Fruit fly (Drosophila melanogaster) Kc167 (cell line): Measurements from ENCODE around the gene CG15210.

Source experiments
- Myc ChIP-seq: fragments of >200 bp; optimal IDR thresholded peaks from 2 replicates; lab custom pipeline; 2017; ENCODE audit warnings: missing external identifiers
- Sin3A ChIP-seq: fragments of >200 bp; optimal IDR thresholded peaks from 2 replicates; lab custom pipeline; 2018; ENCODE audit warnings: missing external identifiers
- h ChIP-seq: fragments of >200 bp; optimal IDR thresholded peaks from 3 replicates; lab custom pipeline; 2018; ENCODE audit warnings: missing external identifiers
- insv ChIP-seq: fragments of >200 bp; optimal IDR thresholded peaks from 3 replicates; lab custom pipeline; 2018; ENCODE audit warnings: missing external identifiers
- psq ChIP-seq: fragments of >200 bp; optimal IDR thresholded peaks from 2 replicates; lab custom pipeline; 2017; ENCODE audit warnings: missing external identifiers
- ttk ChIP-seq: sonication (Bioruptor generic); optimal IDR thresholded peaks from 2 replicates; lab custom pipeline; 2017; ENCODE audit warnings: missing external identifiers

dm6 chrX:10822678-10823440, 16.2 kb upstream of the CG15210 start:
- TF ChIP-seq h (lab: Kevin White, UChicago) = no peak
- TF ChIP-seq insv (lab: Kevin White, UChicago) = no peak
- TF ChIP-seq Sin3A (lab: Kevin White, UChicago) = no peak
- no peak for TF ChIP-seq ttk
- no peak for TF ChIP-seq Myc (lab: Kevin White, UChicago)
- no peak for TF ChIP-seq psq
